Fruit fly (Drosophila melanogaster): ENCODE results near the gene CG31809.
A peak's percentile ranks its signal among the peaks of the same experiment; 100 is the strongest.

The CG31809 gene

dm6 chr2L:16843336-16843735, 15.2 kb downstream of the CG31809 start (continued):
- peak; percentile 69 for TF ChIP-seq cyc (GFP tag; optimal IDR thresholded peaks at IDR 0.05)
- no peak for TF ChIP-seq fd85E (GFP tag; optimal IDR thresholded peaks at IDR 0.05)
- TF ChIP-seq Sox15 (GFP tag; optimal IDR thresholded peaks at IDR 0.05): peak; percentile 10
- peak; percentile 48 for TF ChIP-seq CG6276 (GFP tag; optimal IDR thresholded peaks at IDR 0.05)
- TF ChIP-seq Hr39 (GFP tag; optimal IDR thresholded peaks at IDR 0.05): peak; percentile 66
- TF ChIP-seq dsx (GFP tag; optimal IDR thresholded peaks at IDR 0.05; ENCODE audit: poor library complexity, severe bottlenecking): no peak
- peak; percentile 16 for TF ChIP-seq Ets21C (GFP tag; optimal IDR thresholded peaks at IDR 0.05)
- TF ChIP-seq salr (GFP tag; optimal IDR thresholded peaks at IDR 0.05): no peak
- TF ChIP-seq Gug (GFP tag; IDR thresholded peaks at IDR 0.05): peak; percentile 22; the same call in 1 of the 2 replicates
- no peak for TF ChIP-seq CG4318 (GFP tag; optimal IDR thresholded peaks at IDR 0.05)
- TF ChIP-seq Met (GFP tag; optimal IDR thresholded peaks at IDR 0.05): peak; percentile 68
- TF ChIP-seq CG6163 (GFP tag; IDR thresholded peaks at IDR 0.05): no peak; the same call in 2 of the 3 replicates
- TF ChIP-seq CG1621 (tag; optimal IDR thresholded peaks at IDR 0.05): no peak
- peak; percentile 17 for TF ChIP-seq pdm3 (GFP tag; optimal IDR thresholded peaks at IDR 0.05)
- no peak for TF ChIP-seq spab (GFP tag; optimal IDR thresholded peaks at IDR 0.05)
- peak; percentile 21 for TF ChIP-seq CG32006 (GFP tag; optimal IDR thresholded peaks at IDR 0.05)
- TF ChIP-seq svp (GFP tag): peak; percentile 70
- TF ChIP-seq CG8319 (GFP tag; optimal IDR thresholded peaks at IDR 0.05): no peak
- peak; percentile 3 for TF ChIP-seq CG6792 (GFP tag; optimal IDR thresholded peaks at IDR 0.05)

- peak; percentile 59 for TF ChIP-seq Met (GFP tag; optimal IDR thresholded peaks at IDR 0.05)
- TF ChIP-seq Smox (GFP tag; optimal IDR thresholded peaks at IDR 0.05): peak; percentile 41
- no peak for TF ChIP-seq CG6854 (GFP tag; optimal IDR thresholded peaks at IDR 0.05)
- TF ChIP-seq fkh (GFP tag; optimal IDR thresholded peaks at IDR 0.05): no peak
- TF ChIP-seq CG11902 (GFP tag; optimal IDR thresholded peaks at IDR 0.05): peak; percentile 17
- no peak for TF ChIP-seq Blimp-1 (GFP tag; optimal IDR thresholded peaks at IDR 0.05)
- TF ChIP-seq CG32006 (GFP tag; optimal IDR thresholded peaks at IDR 0.05): peak; percentile 66
- peak; percentile 23 for TF ChIP-seq dac (GFP tag; optimal IDR thresholded peaks at IDR 0.05)
- TF ChIP-seq CG8632 (GFP tag; optimal IDR thresholded peaks at IDR 0.05): peak; percentile 25
- TF ChIP-seq Ets96B (tag; optimal IDR thresholded peaks at IDR 0.05): no peak
- peak; percentile 44 for TF ChIP-seq acj6 (GFP tag; optimal IDR thresholded peaks at IDR 0.05)
- no peak for TF ChIP-seq CG1621 (tag; optimal IDR thresholded peaks at IDR 0.05)
- no peak for TF ChIP-seq CG6163 (GFP tag; IDR thresholded peaks at IDR 0.05)
- TF ChIP-seq net (GFP tag; optimal IDR thresholded peaks at IDR 0.05): peak; percentile 29
- TF ChIP-seq spab (GFP tag; optimal IDR thresholded peaks at IDR 0.05): peak; percentile 10
- no peak for TF ChIP-seq CG4318 (GFP tag; optimal IDR thresholded peaks at IDR 0.05)
- peak; percentile 44 for TF ChIP-seq Eip75B (GFP tag; optimal IDR thresholded peaks at IDR 0.05)
- TF ChIP-seq Sox15 (GFP tag; optimal IDR thresholded peaks at IDR 0.05): no peak
- no peak for TF ChIP-seq CG11294 (GFP tag; IDR thresholded peaks at IDR 0.05)
- no peak for TF ChIP-seq fd85E (GFP tag; optimal IDR thresholded peaks at IDR 0.05)
- TF ChIP-seq CG6808 (GFP tag; optimal IDR thresholded peaks at IDR 0.05): peak; percentile 19
- TF ChIP-seq CG31627 (GFP tag; optimal IDR thresholded peaks at IDR 0.05): peak; percentile 48
- TF ChIP-seq CG34406 (GFP tag; optimal IDR thresholded peaks at IDR 0.05): peak; percentile 42
- TF ChIP-seq Ets21C (GFP tag; optimal IDR thresholded peaks at IDR 0.05): peak; percentile 23
- no peak for TF ChIP-seq dsx (GFP tag; optimal IDR thresholded peaks at IDR 0.05; ENCODE audit: poor library complexity, severe bottlenecking)
- TF ChIP-seq Eip78C (GFP tag): peak; percentile 90
- TF ChIP-seq Hr4 (GFP tag; optimal IDR thresholded peaks at IDR 0.05): peak; percentile 57
- peak; percentile 11 for TF ChIP-seq OdsH (GFP tag; optimal IDR thresholded peaks at IDR 0.05)
- peak; percentile 47 for TF ChIP-seq topi (GFP tag; optimal IDR thresholded peaks at IDR 0.05)
- TF ChIP-seq esn (GFP tag; optimal IDR thresholded peaks at IDR 0.05): peak; percentile 70
- TF ChIP-seq CG11762 (GFP tag; optimal IDR thresholded peaks at IDR 0.05; ENCODE audit: insufficient read depth): no peak
- peak; percentile 52 for TF ChIP-seq Hr39 (GFP tag; optimal IDR thresholded peaks at IDR 0.05)
- TF ChIP-seq vri (GFP tag; optimal IDR thresholded peaks at IDR 0.05): no peak
- TF ChIP-seq CG6276 (GFP tag; optimal IDR thresholded peaks at IDR 0.05): no peak
- peak; percentile 54 for TF ChIP-seq pdm3 (GFP tag; optimal IDR thresholded peaks at IDR 0.05)
- TF ChIP-seq Sox102F (GFP tag; optimal IDR thresholded peaks at IDR 0.05): peak; percentile 60
- peak; percentile 74 for TF ChIP-seq svp (GFP tag)
- TF ChIP-seq cyc (GFP tag; optimal IDR thresholded peaks at IDR 0.05): peak; percentile 11
- peak; percentile 42 for TF ChIP-seq achi (GFP tag; optimal IDR thresholded peaks at IDR 0.05)
- TF ChIP-seq Sox14 (GFP tag; optimal IDR thresholded peaks at IDR 0.05): peak; percentile 33
- TF ChIP-seq fd59A (GFP tag; optimal IDR thresholded peaks at IDR 0.05): no peak
- TF ChIP-seq CG10631 (GFP tag; optimal IDR thresholded peaks at IDR 0.05): peak; percentile 49
- peak; percentile 35; the same call in 2 of the 3 replicates for TF ChIP-seq CG8119 (GFP tag; IDR thresholded peaks at IDR 0.05)
- TF ChIP-seq lz (GFP tag; optimal IDR thresholded peaks at IDR 0.05): peak; percentile 46
Measured at dm6 chr2L:16842505-16842904, 16.0 kb downstream of the CG31809 start.

Data from whole organism, prepupa.